Fruit fly (Drosophila melanogaster): ENCODE measurements around the gene lsn.

DNA sequence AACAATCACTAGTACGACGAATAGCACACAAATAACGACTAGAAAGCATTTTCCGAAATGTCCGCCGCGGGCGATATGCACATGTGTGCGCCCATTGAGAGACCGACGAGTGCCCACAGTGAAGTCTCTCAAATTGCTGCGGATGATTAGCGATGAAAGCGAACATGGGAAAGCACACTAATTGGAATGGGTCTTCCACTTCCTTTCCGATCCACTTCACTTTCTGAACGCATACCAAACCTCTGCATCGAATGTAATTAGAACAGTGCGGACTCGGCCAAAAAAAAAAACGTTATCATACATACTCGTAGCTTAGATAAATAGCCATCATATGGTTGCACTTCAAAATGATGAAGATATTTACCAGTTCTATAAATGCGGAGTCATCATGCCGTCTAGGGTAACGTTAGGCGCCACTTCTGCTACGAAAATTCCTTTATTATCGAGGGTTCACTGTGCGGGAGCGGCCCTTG lies 14.9 kb upstream of the lsn start:
- no peak for TF ChIP-seq rn (GFP tag; IDR thresholded peaks at IDR 0.05)
- peak; percentile 44 for TF ChIP-seq CG14655 (GFP tag; optimal IDR thresholded peaks at IDR 0.05)
- TF ChIP-seq CG32121 (GFP tag; IDR thresholded peaks at IDR 0.05): no peak
- TF ChIP-seq EcR (GFP tag; optimal IDR thresholded peaks at IDR 0.05): no peak
